Worm (Caenorhabditis elegans): Measurements from ENCODE around the gene K11H3.3.

ce11 chrIII:9850877-9851276 lies 777 bp upstream of the K11H3.3 start:
- TF ChIP-seq hmg-4 (GFP tag; optimal IDR thresholded peaks at IDR 0.05) (no peak), tra-4 (tag; optimal IDR thresholded peaks at IDR 0.05) (no peak), aly-1 (tag; optimal IDR thresholded peaks at IDR 0.05) (no peak), B0310.2 (tag; optimal IDR thresholded peaks at IDR 0.05) (no peak), ets-7 (tag; optimal IDR thresholded peaks at IDR 0.05) (no peak), sea-1 (GFP tag; conservative IDR thresholded peaks at IDR 0.05) (no peak)
